Comparison of ENCODE assay signal across 1 fruit fly cellular context in genomic region chr3R:9053850-9054441, dm6.
A peak's percentile ranks its signal among the peaks of the same experiment; 100 is the strongest.
TF ChIP-seq lines count a peak whose summit lies in the region.

No protein-coding gene starts in this region.

TF ChIP-seq in whole organism, embryonic, 481 proteins besides CTCF, POLR2A, EP300 and RAD21 (continued from another document and continues in another):
- TF ChIP-seq CG6765 (GFP tag; optimal IDR thresholded peaks at IDR 0.05; lab: Kevin White, UChicago) (peak; percentile 45), CG8359 (GFP tag; optimal IDR thresholded peaks at IDR 0.05; lab: Kevin White, UChicago; ENCODE audit: borderline replicate concordance) (peak; percentile 7), CG8281 (tag; optimal IDR thresholded peaks at IDR 0.05; lab: Kevin White, UChicago) (peak; percentile 18), Ada2b (GFP tag; IDR thresholded peaks at IDR 0.05; lab: Robert Waterston, UW) (no peak), pita (GFP tag; optimal IDR thresholded peaks at IDR 0.05; lab: Kevin White, UChicago) (no peak), CG18619 (GFP tag; optimal IDR thresholded peaks at IDR 0.05; lab: Kevin White, UChicago) (peak; percentile 50), Sox102F (GFP tag; optimal IDR thresholded peaks at IDR 0.05; lab: Kevin White, UChicago) (peak; percentile 55), Hsf (GFP tag; optimal IDR thresholded peaks at IDR 0.05; lab: Kevin White, UChicago) (peak; percentile 1), CG9609 (GFP tag; optimal IDR thresholded peaks at IDR 0.05; lab: Kevin White, UChicago) (peak; percentile 33), C15 (GFP tag; IDR thresholded peaks at IDR 0.05; lab: Robert Waterston, UW) (no peak), Dip2 (GFP tag; IDR thresholded peaks at IDR 0.05; lab: Robert Waterston, UW) (no peak), Ssrp (tag; optimal IDR thresholded peaks at IDR 0.05; lab: Kevin White, UChicago) (peak; percentile 38), CG2202 (tag; optimal IDR thresholded peaks at IDR 0.05; lab: Kevin White, UChicago) (no peak), CG18262 (tag; optimal IDR thresholded peaks at IDR 0.05; lab: Kevin White, UChicago) (peak; percentile 66), CG18764 (GFP tag; optimal IDR thresholded peaks at IDR 0.05; lab: Kevin White, UChicago) (peak; percentile 3), TFAM (GFP tag; optimal IDR thresholded peaks at IDR 0.05; lab: Kevin White, UChicago) (no peak), CG1602 (GFP tag; optimal IDR thresholded peaks at IDR 0.05; lab: Kevin White, UChicago) (peak; percentile 32), cad (GFP tag; optimal IDR thresholded peaks at IDR 0.05; lab: Kevin White, UChicago) (no peak), Hr3 (GFP tag; optimal IDR thresholded peaks at IDR 0.05; lab: Kevin White, UChicago) (peak; percentile 45), eve (GFP tag; optimal IDR thresholded peaks at IDR 0.05; lab: Kevin White, UChicago) (peak in 1 of 2 experiments; percentile 4), CG7357 (GFP tag; IDR thresholded peaks at IDR 0.05; lab: Robert Waterston, UW) (0 out of 3 replicates have a peak, but pooled peaks have one; percentile 21), MESR4 (GFP tag; optimal IDR thresholded peaks at IDR 0.05; lab: Kevin White, UChicago) (no peak), slp2 (GFP tag; optimal IDR thresholded peaks at IDR 0.05; lab: Kevin White, UChicago) (no peak), Six4 (GFP tag; optimal IDR thresholded peaks at IDR 0.05; lab: Kevin White, UChicago) (no peak), CoRest (tag; optimal IDR thresholded peaks at IDR 0.05; lab: Kevin White, UChicago) (peak; percentile 71), ewg (GFP tag; optimal IDR thresholded peaks at IDR 0.05; lab: Kevin White, UChicago) (peak; percentile 23), shn (GFP tag; optimal IDR thresholded peaks at IDR 0.05; lab: Kevin White, UChicago) (peak; percentile 19), Usf (GFP tag; optimal IDR thresholded peaks at IDR 0.05; lab: Kevin White, UChicago) (peak; percentile 20), scrt (GFP tag; optimal IDR thresholded peaks at IDR 0.05; lab: Kevin White, UChicago) (no peak), CG10366 (GFP tag; IDR thresholded peaks at IDR 0.05; lab: Robert Waterston, UW) (no peak), D19B (GFP tag; optimal IDR thresholded peaks at IDR 0.05; lab: Kevin White, UChicago) (peak; percentile 42), Hand (GFP tag; optimal IDR thresholded peaks at IDR 0.05; lab: Kevin White, UChicago) (peak; percentile 3), CG9817 (tag; optimal IDR thresholded peaks at IDR 0.05; lab: Kevin White, UChicago) (peak; percentile 38), croc (GFP tag; conservative IDR thresholded peaks at IDR 0.05; lab: Robert Waterston, UW) (peak; percentile 27; the same call in 1 of the 3 replicates), CG2875 (GFP tag; optimal IDR thresholded peaks at IDR 0.05; lab: Kevin White, UChicago) (no peak), CG1792 (GFP tag; optimal IDR thresholded peaks at IDR 0.05; lab: Kevin White, UChicago) (peak; percentile 1), CG12769 (tag; optimal IDR thresholded peaks at IDR 0.05; lab: Kevin White, UChicago) (no peak), CG18011 (GFP tag; optimal IDR thresholded peaks at IDR 0.05; lab: Kevin White, UChicago) (no peak), CG13424 (tag; optimal IDR thresholded peaks at IDR 0.05; lab: Kevin White, UChicago) (peak; percentile 70), BtbVII (GFP tag; optimal IDR thresholded peaks at IDR 0.05; lab: Kevin White, UChicago) (peak; percentile 57), pb (GFP tag; optimal IDR thresholded peaks at IDR 0.05; lab: Kevin White, UChicago) (no peak), bsh (GFP tag; optimal IDR thresholded peaks at IDR 0.05; lab: Kevin White, UChicago) (peak in 1 of 2 experiments; percentile 20), CG2889 (GFP tag; IDR thresholded peaks at IDR 0.05; lab: Robert Waterston, UW) (no peak), Dip3 (GFP tag; optimal IDR thresholded peaks at IDR 0.05; lab: Kevin White, UChicago) (peak; percentile 63), fu2 (GFP tag; optimal IDR thresholded peaks at IDR 0.05; lab: Kevin White, UChicago) (peak; percentile 40), pnt (GFP tag; optimal IDR thresholded peaks at IDR 0.05; lab: Kevin White, UChicago) (peak; percentile 1), zfh1 (GFP tag; IDR thresholded peaks at IDR 0.05; lab: Robert Waterston, UW) (no peak), CG10274 (GFP tag; optimal IDR thresholded peaks at IDR 0.05; lab: Kevin White, UChicago) (peak; percentile 9), CG11456 (GFP tag; IDR thresholded peaks at IDR 0.05; lab: Robert Waterston, UW) (no peak), Doc3 (GFP tag; IDR thresholded peaks at IDR 0.05; lab: Robert Waterston, UW; ENCODE audit: partially characterized antibody) (no peak), CG13775 (GFP tag; optimal IDR thresholded peaks at IDR 0.05; lab: Kevin White, UChicago) (peak; percentile 53), CG12391 (tag; optimal IDR thresholded peaks at IDR 0.05; lab: Kevin White, UChicago) (peak; percentile 31), PHDP (tag; optimal IDR thresholded peaks at IDR 0.05; lab: Kevin White, UChicago) (no peak), CG1233 (GFP tag; optimal IDR thresholded peaks at IDR 0.05; lab: Kevin White, UChicago) (peak; percentile 32), Adf1 (GFP tag; IDR thresholded peaks at IDR 0.05; lab: Robert Waterston, UW) (no peak), CG7839 (tag; optimal IDR thresholded peaks at IDR 0.05; lab: Kevin White, UChicago) (peak; percentile 71), sob (GFP tag; IDR thresholded peaks at IDR 0.05; lab: Robert Waterston, UW) (no peak), CG6254 (GFP tag; optimal IDR thresholded peaks at IDR 0.05; lab: Kevin White, UChicago) (no peak), knrl (GFP tag; IDR thresholded peaks at IDR 0.05; lab: Robert Waterston, UW; ENCODE audit: partially characterized antibody) (no peak), Dad (GFP tag; optimal IDR thresholded peaks at IDR 0.05; lab: Kevin White, UChicago) (no peak), Gug (GFP tag; IDR thresholded peaks at IDR 0.05; lab: Robert Waterston, UW) (peak; percentile 59; the same call in 3 of the 4 replicates), sens (GFP tag; lab: Kevin White, UChicago) (peak; percentile 45), nerfin-1 (tag; optimal IDR thresholded peaks at IDR 0.05; lab: Kevin White, UChicago) (peak; percentile 24), CG6272 (GFP tag; IDR thresholded peaks at IDR 0.05; lab: Robert Waterston, UW) (no peak), CG11560 (tag; IDR thresholded peaks at IDR 0.05; lab: Robert Waterston, UW) (no peak), hkb (optimal IDR thresholded peaks at IDR 0.05; lab: Kevin White, UChicago) (no peak), hkb (GFP tag; IDR thresholded peaks at IDR 0.05; lab: Robert Waterston, UW) (no peak), CG11695 (GFP tag; IDR thresholded peaks at IDR 0.05; lab: Robert Waterston, UW) (no peak), sima (GFP tag; optimal IDR thresholded peaks at IDR 0.05; lab: Kevin White, UChicago) (no peak), CG6175 (GFP tag; IDR thresholded peaks at IDR 0.05; lab: Robert Waterston, UW) (no peak), CG3838 (GFP tag; optimal IDR thresholded peaks at IDR 0.05; lab: Kevin White, UChicago) (no peak), bcd (GFP tag; optimal IDR thresholded peaks at IDR 0.05; lab: Kevin White, UChicago) (peak; percentile 55), sd (tag; optimal IDR thresholded peaks at IDR 0.05; lab: Kevin White, UChicago) (no peak), zfh2 (GFP tag; optimal IDR thresholded peaks at IDR 0.05; lab: Kevin White, UChicago) (peak; percentile 57), cas (GFP tag; IDR thresholded peaks at IDR 0.05; lab: Robert Waterston, UW) (no peak), NC2α (GFP tag; optimal IDR thresholded peaks at IDR 0.05; lab: Kevin White, UChicago) (peak; percentile 43), CG4730 (GFP tag; IDR thresholded peaks at IDR 0.05; lab: Robert Waterston, UW) (no peak), CG2678 (tag; optimal IDR thresholded peaks at IDR 0.05; lab: Kevin White, UChicago) (peak; percentile 78), Fer1 (GFP tag; optimal IDR thresholded peaks at IDR 0.05; lab: Kevin White, UChicago) (peak; percentile 38), dpn (GFP tag; optimal IDR thresholded peaks at IDR 0.05; lab: Kevin White, UChicago) (peak in 1 of 2 experiments; percentile 31), Hmx (GFP tag; optimal IDR thresholded peaks at IDR 0.05; lab: Kevin White, UChicago) (no peak), CG17612 (GFP tag; IDR thresholded peaks at IDR 0.05; lab: Robert Waterston, UW) (no peak), CG30431 (GFP tag; optimal IDR thresholded peaks at IDR 0.05; lab: Kevin White, UChicago) (peak; percentile 8), CG4820 (GFP tag; optimal IDR thresholded peaks at IDR 0.05; lab: Kevin White, UChicago) (peak; percentile 26), bowl (GFP tag; IDR thresholded peaks at IDR 0.05; lab: Robert Waterston, UW) (no peak), CG4282 (GFP tag; optimal IDR thresholded peaks at IDR 0.05; lab: Kevin White, UChicago) (peak; percentile 7), esg (GFP tag; conservative IDR thresholded peaks at IDR 0.05; lab: Robert Waterston, UW) (no peak), CG15696 (tag; optimal IDR thresholded peaks at IDR 0.05; lab: Kevin White, UChicago) (peak; percentile 23), lilli (GFP tag; optimal IDR thresholded peaks at IDR 0.05; lab: Kevin White, UChicago) (peak; percentile 35), Hmr (GFP tag; optimal IDR thresholded peaks at IDR 0.05; lab: Kevin White, UChicago) (peak; percentile 14), CG12219 (GFP tag; optimal IDR thresholded peaks at IDR 0.05; lab: Kevin White, UChicago) (peak; percentile 27), tap (tag; optimal IDR thresholded peaks at IDR 0.05; lab: Kevin White, UChicago) (peak; percentile 25), CG12155 (GFP tag; optimal IDR thresholded peaks at IDR 0.05; lab: Kevin White, UChicago) (peak; percentile 18), hth (optimal IDR thresholded peaks at IDR 0.05; lab: Kevin White, UChicago) (no peak), Rx (GFP tag; IDR thresholded peaks at IDR 0.05; lab: Robert Waterston, UW) (no peak), Myb (GFP tag; optimal IDR thresholded peaks at IDR 0.05; lab: Kevin White, UChicago) (peak; percentile 57), pum (GFP tag; optimal IDR thresholded peaks at IDR 0.05; lab: Kevin White, UChicago) (no peak), dan (GFP tag; IDR thresholded peaks at IDR 0.05; lab: Robert Waterston, UW) (no peak), lab (GFP tag; optimal IDR thresholded peaks at IDR 0.05; lab: Kevin White, UChicago) (peak; percentile 50), fd96Cb (tag; optimal IDR thresholded peaks at IDR 0.05; lab: Kevin White, UChicago) (peak; percentile 65), Dll (GFP tag; IDR thresholded peaks at IDR 0.05; lab: Robert Waterston, UW; ENCODE audit: partially characterized antibody) (no peak), pho (GFP tag; optimal IDR thresholded peaks at IDR 0.05; lab: Kevin White, UChicago) (peak; percentile 34), NfI (GFP tag; optimal IDR thresholded peaks at IDR 0.05; lab: Kevin White, UChicago) (peak; percentile 60), Sox100B (GFP tag; optimal IDR thresholded peaks at IDR 0.05; lab: Kevin White, UChicago) (peak; percentile 69), CG12659 (GFP tag; optimal IDR thresholded peaks at IDR 0.05; lab: Kevin White, UChicago) (peak; percentile 50), CG43689 (GFP tag; IDR thresholded peaks at IDR 0.05; lab: Robert Waterston, UW) (no peak), oc (tag; optimal IDR thresholded peaks at IDR 0.05; lab: Kevin White, UChicago) (no peak), CG5180 (GFP tag; optimal IDR thresholded peaks at IDR 0.05; lab: Kevin White, UChicago) (peak; percentile 55), Ets65A (GFP tag; lab: Kevin White, UChicago) (peak; percentile 96), Side (GFP tag; optimal IDR thresholded peaks at IDR 0.05; lab: Kevin White, UChicago) (no peak), ems (GFP tag; optimal IDR thresholded peaks at IDR 0.05; lab: Kevin White, UChicago) (no peak), pros (GFP tag; optimal IDR thresholded peaks at IDR 0.05; lab: Kevin White, UChicago) (no peak), pfk (GFP tag; optimal IDR thresholded peaks at IDR 0.05; lab: Kevin White, UChicago) (no peak), onecut (GFP tag; IDR thresholded peaks at IDR 0.05; lab: Robert Waterston, UW) (0 out of 2 replicates have a peak, but pooled peaks have one; percentile 2), inv (GFP tag; IDR thresholded peaks at IDR 0.05; lab: Robert Waterston, UW; ENCODE audit: partially characterized antibody) (no peak), CG17385 (GFP tag; optimal IDR thresholded peaks at IDR 0.05; lab: Kevin White, UChicago) (no peak), CG15073 (GFP tag; optimal IDR thresholded peaks at IDR 0.05; lab: Kevin White, UChicago) (no peak), sr (GFP tag; IDR thresholded peaks at IDR 0.05; lab: Robert Waterston, UW) (no peak), gem (tag; optimal IDR thresholded peaks at IDR 0.05; lab: Kevin White, UChicago) (peak; percentile 67), chinmo (GFP tag; IDR thresholded peaks at IDR 0.05; lab: Robert Waterston, UW; ENCODE audit: partially characterized antibody) (no peak), jumu (GFP tag; optimal IDR thresholded peaks at IDR 0.05; lab: Kevin White, UChicago) (peak; percentile 8), CG8388 (GFP tag; optimal IDR thresholded peaks at IDR 0.05; lab: Kevin White, UChicago) (peak; percentile 24), CG15269 (tag; optimal IDR thresholded peaks at IDR 0.05; lab: Kevin White, UChicago) (peak; percentile 41), Dek (tag; optimal IDR thresholded peaks at IDR 0.05; lab: Kevin White, UChicago) (peak; percentile 3), CG13624 (GFP tag; optimal IDR thresholded peaks at IDR 0.05; lab: Kevin White, UChicago) (no peak), CG10431 (GFP tag; optimal IDR thresholded peaks at IDR 0.05; lab: Kevin White, UChicago) (peak; percentile 4), fd102C (GFP tag; optimal IDR thresholded peaks at IDR 0.05; lab: Kevin White, UChicago) (no peak), Ets97D (GFP tag; optimal IDR thresholded peaks at IDR 0.05; lab: Kevin White, UChicago) (peak; percentile 10), CG7556 (GFP tag; optimal IDR thresholded peaks at IDR 0.05; lab: Kevin White, UChicago) (peak; percentile 48), org-1 (GFP tag; optimal IDR thresholded peaks at IDR 0.05; lab: Kevin White, UChicago) (peak; percentile 48), grau (tag; optimal IDR thresholded peaks at IDR 0.05; lab: Kevin White, UChicago) (peak; percentile 96), dysf (GFP tag; IDR thresholded peaks at IDR 0.05; lab: Robert Waterston, UW) (no peak), Eip74EF (GFP tag; optimal IDR thresholded peaks at IDR 0.05; lab: Kevin White, UChicago) (peak in 1 of 2 experiments; percentile 7), CG3995 (GFP tag; optimal IDR thresholded peaks at IDR 0.05; lab: Kevin White, UChicago) (peak; percentile 8), dmrt99B (tag; optimal IDR thresholded peaks at IDR 0.05; lab: Kevin White, UChicago) (peak; percentile 76)
